Worm (Caenorhabditis elegans) whole organism, L4 larva: ENCODE measurements around the gene C17H12.10.

Experiments
- ama-1 ChIP-seq: fragments of 150-350 bp; optimal IDR thresholded peaks from 2 replicates; lab custom pipeline; 2014; ENCODE audit warnings: inconsistent platforms, mixed read lengths
- ceh-28 ChIP-seq: fragments of 150-350 bp; optimal IDR thresholded peaks from 2 replicates; lab custom pipeline; 2014; ENCODE audit warnings: missing biosample characterization, missing genetic modification reagents, missing genetic modification characterization
- ceh-82 ChIP-seq: sonication (generic microtip); optimal IDR thresholded peaks from 2 replicates; lab custom pipeline; 2017; ENCODE audit warnings: missing biosample characterization, missing genetic modification characterization
- ces-1 ChIP-seq: fragments of 150-350 bp; sonication (generic microtip); optimal IDR thresholded peaks from 4 replicates; lab custom pipeline; 2014; ENCODE audit warnings: missing biosample characterization, missing genetic modification reagents, missing genetic modification characterization
- egl-27 ChIP-seq: sonication (generic microtip); optimal IDR thresholded peaks from 3 replicates; lab custom pipeline; 2017; ENCODE audit warnings: missing biosample characterization, missing genetic modification reagents, missing genetic modification characterization
- fkh-10 ChIP-seq: fragments of 150-350 bp; optimal IDR thresholded peaks from 2 replicates; lab custom pipeline; 2014; ENCODE audit warnings: missing biosample characterization, missing genetic modification reagents, missing genetic modification characterization
- fos-1 ChIP-seq: fragments of 150-350 bp; optimal IDR thresholded peaks from 2 replicates; lab custom pipeline; 2014; ENCODE audit warnings: missing biosample characterization, missing genetic modification characterization
- nhr-28 ChIP-seq: fragments of 150-350 bp; optimal IDR thresholded peaks from 2 replicates; lab custom pipeline; 2014; ENCODE audit warnings: missing biosample characterization, missing genetic modification characterization
- skn-1 ChIP-seq: fragments of 150-350 bp; optimal IDR thresholded peaks from 2 replicates; lab custom pipeline; 2014; ENCODE audit warnings: missing biosample characterization, missing genetic modification characterization

- no peak for TF ChIP-seq fkh-10 (GFP tag; lab: Kevin White, UChicago)
- no peak for TF ChIP-seq egl-27
- no peak for TF ChIP-seq ces-1 (GFP tag; lab: Kevin White, UChicago)
- TF ChIP-seq ama-1 (lab: Kevin White, UChicago): peak; percentile 28
- no peak for TF ChIP-seq fos-1 (tag; lab: Kevin White, UChicago)
- no peak for TF ChIP-seq ceh-82 (tag; lab: Kevin White, UChicago)
- TF ChIP-seq ceh-28 (tag; lab: Kevin White, UChicago): no peak
- TF ChIP-seq nhr-28 (tag; lab: Kevin White, UChicago): no peak
- no peak for TF ChIP-seq skn-1 (tag; lab: Kevin White, UChicago)
Observed at ce11 chrIV:6792380-6793309, 14.0 kb upstream of the C17H12.10 start.
